Worm (Caenorhabditis elegans): Measurements from ENCODE around the gene fipr-20.
A peak's percentile ranks its signal among the peaks of the same experiment; 100 is the strongest.

Gene fipr-20

DNA sequence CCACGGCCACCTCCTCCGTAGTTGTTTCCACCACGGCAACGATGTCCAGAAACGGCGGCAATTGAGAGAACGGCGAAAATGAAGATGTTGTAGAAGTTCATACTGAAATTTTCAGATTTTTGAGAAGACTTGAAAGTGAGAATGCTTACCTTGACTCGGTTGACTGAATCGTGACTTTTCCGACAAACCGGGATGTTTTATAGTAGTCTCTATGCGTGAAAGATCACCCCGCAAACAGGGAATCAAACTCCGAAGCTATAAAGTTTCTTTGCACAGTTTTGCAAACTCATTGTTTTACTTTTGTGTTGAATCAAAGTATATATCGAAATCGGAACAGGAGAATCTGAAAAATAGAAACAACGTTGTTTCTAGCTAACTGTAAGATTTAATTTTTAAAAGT lies at the start of gene fipr-20:
Gene fipr-20, minus strand, starts transcription at position 101 of the 400 bp plus-strand sequence.
- TF ChIP-seq gmeb-1 (tag; optimal IDR thresholded peaks at IDR 0.05) (no peak), nhr-237 (tag; optimal IDR thresholded peaks at IDR 0.05) (no peak), lin-39 (tag; optimal IDR thresholded peaks at IDR 0.05) (no peak), sem-4 (tag; optimal IDR thresholded peaks at IDR 0.05) (no peak), egl-27 (tag; optimal IDR thresholded peaks at IDR 0.05) (no peak), ceh-82 (tag; optimal IDR thresholded peaks at IDR 0.05) (no peak), lsy-2 (tag; optimal IDR thresholded peaks at IDR 0.05) (no peak), nhr-25 (tag; optimal IDR thresholded peaks at IDR 0.05) (no peak), sma-3 (GFP tag; optimal IDR thresholded peaks at IDR 0.05) (no peak), unc-62 (GFP tag; optimal IDR thresholded peaks at IDR 0.05) (no peak), ZK546.5 (tag; optimal IDR thresholded peaks at IDR 0.05) (no peak)

DNA sequence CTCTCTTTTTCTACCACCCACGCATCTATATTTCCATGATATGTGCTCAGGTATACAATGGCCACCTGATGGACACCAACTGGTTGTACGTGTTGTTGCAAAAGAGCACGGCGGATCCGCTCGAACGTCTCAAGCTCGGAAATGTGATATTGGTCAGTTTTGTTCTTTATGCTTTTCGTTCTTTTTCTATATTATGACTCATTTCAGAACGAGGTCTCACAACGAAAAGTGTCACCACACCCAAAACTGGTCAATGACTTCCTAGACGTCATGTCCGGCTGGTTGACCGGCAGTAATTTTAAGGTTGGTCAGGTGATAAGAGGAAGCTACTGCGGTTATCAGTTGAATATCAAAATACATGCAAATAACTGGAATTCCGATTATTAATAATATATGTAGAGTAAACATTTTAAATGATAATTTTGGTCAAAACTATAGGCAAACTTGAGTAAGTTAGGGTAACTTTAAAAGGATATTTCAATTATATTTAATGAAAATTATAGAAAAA lies 46.0 kb upstream of the fipr-20 start, which contains the start of gene cls-1:
Gene cls-1, plus strand, starts transcription at position 51 of the 508 bp plus-strand sequence.
- peak; percentile 56 for TF ChIP-seq fos-1 (tag; optimal IDR thresholded peaks at IDR 0.05)
- TF ChIP-seq lsy-2 (tag; optimal IDR thresholded peaks at IDR 0.05): no peak

DNA sequence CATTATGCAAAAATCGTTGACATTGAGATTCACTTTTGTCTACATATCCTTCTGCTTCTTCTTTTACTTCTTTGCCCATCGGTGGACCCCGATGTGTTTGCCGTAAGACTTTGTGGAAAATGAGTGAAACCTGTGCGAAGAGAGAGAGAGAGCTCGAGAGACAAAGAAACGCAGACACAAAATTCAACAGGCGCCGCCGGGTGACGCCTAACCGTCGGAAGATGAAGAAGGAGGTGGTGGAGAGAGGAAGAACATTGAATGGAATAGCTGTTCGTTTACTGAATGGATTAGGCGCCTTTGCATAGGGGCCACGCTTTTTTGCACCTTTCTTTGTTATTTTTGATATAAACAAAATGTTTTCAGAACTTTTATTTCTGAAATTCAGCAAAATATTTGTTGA lies 44.8 kb upstream of the fipr-20 start:
- no peak for TF ChIP-seq gmeb-1 (tag; optimal IDR thresholded peaks at IDR 0.05)
- no peak for TF ChIP-seq elt-1 (tag; optimal IDR thresholded peaks at IDR 0.05)
- no peak for TF ChIP-seq sem-4 (tag; optimal IDR thresholded peaks at IDR 0.05)
- no peak for TF ChIP-seq blmp-1 (tag; optimal IDR thresholded peaks at IDR 0.05; ENCODE audit: insufficient read depth)
- TF ChIP-seq sma-9 (GFP tag; optimal IDR thresholded peaks at IDR 0.05): no peak
- no peak for TF ChIP-seq sma-9 (tag; optimal IDR thresholded peaks at IDR 0.05)
- no peak for TF ChIP-seq ztf-11 (tag; optimal IDR thresholded peaks at IDR 0.05)
- no peak for TF ChIP-seq nhr-77 (tag; optimal IDR thresholded peaks at IDR 0.05)
- TF ChIP-seq aly-2 (tag; optimal IDR thresholded peaks at IDR 0.05): no peak
- no peak for TF ChIP-seq mbf-1 (tag; optimal IDR thresholded peaks at IDR 0.05)
- no peak for TF ChIP-seq ceh-16 (tag; optimal IDR thresholded peaks at IDR 0.05)
- TF ChIP-seq snpc-4 (tag; optimal IDR thresholded peaks at IDR 0.05): no peak

DNA sequence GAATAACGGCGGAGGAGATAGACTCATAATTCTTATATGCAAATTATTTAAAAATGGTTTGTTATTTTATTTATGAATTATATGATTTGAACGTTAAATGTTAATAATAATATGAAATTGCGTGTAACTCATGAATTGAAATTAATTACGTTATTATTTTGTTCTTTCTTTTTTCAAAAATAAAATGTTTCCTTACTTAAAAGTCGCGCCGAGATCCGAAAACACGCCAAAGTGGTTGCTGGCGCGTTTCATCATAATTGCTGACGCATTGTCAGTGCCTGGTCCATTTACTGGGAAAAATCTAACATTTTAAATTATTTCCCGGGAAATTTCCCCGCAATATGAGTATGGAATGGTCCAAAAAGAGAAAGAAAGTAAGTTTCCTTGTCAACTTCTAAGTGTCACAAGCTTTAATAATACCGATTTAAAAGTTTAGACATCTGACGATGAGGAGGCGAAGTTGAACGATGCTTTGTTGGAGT lies 37.3 kb upstream of the fipr-20 start, which contains the start of the genes C07H6.9 and sap-140:
Gene C07H6.9, minus strand, starts transcription at position 51 of the 482 bp plus-strand sequence.
Gene sap-140, plus strand, starts transcription at position 318 of the 482 bp plus-strand sequence.
- no peak for TF ChIP-seq ZK546.5 (tag; optimal IDR thresholded peaks at IDR 0.05)
- TF ChIP-seq nhr-12 (tag; optimal IDR thresholded peaks at IDR 0.05): no peak
- TF ChIP-seq ztf-11 (tag; optimal IDR thresholded peaks at IDR 0.05): no peak
- no peak for TF ChIP-seq egl-27 (tag; optimal IDR thresholded peaks at IDR 0.05)
- peak; percentile 53 for TF ChIP-seq fos-1 (tag; optimal IDR thresholded peaks at IDR 0.05)
- no peak for TF ChIP-seq zag-1 (tag; optimal IDR thresholded peaks at IDR 0.05)
- TF ChIP-seq elt-3 (tag; optimal IDR thresholded peaks at IDR 0.05): no peak
- TF ChIP-seq lin-39 (tag; optimal IDR thresholded peaks at IDR 0.05): no peak
- no peak for TF ChIP-seq ceh-82 (tag; optimal IDR thresholded peaks at IDR 0.05)
- peak; percentile 93 for TF ChIP-seq C34F6.9 (tag; optimal IDR thresholded peaks at IDR 0.05)
- TF ChIP-seq gmeb-1 (tag; optimal IDR thresholded peaks at IDR 0.05): peak; percentile 92
- peak; percentile 83 for TF ChIP-seq unc-55 (GFP tag; optimal IDR thresholded peaks at IDR 0.05)
- peak; percentile 84 to 91 for TF ChIP-seq lsy-2 (tag; optimal IDR thresholded peaks at IDR 0.05)
- peak; percentile 63 for TF ChIP-seq nhr-21 (tag; optimal IDR thresholded peaks at IDR 0.05)
- no peak for TF ChIP-seq blmp-1 (tag; optimal IDR thresholded peaks at IDR 0.05; ENCODE audit: insufficient read depth)
- TF ChIP-seq F13H6.1 (tag; optimal IDR thresholded peaks at IDR 0.05): peak; percentile 77
- TF ChIP-seq ztf-4 (tag; optimal IDR thresholded peaks at IDR 0.05): peak; percentile 37
- no peak for TF ChIP-seq ztf-1 (GFP tag; conservative IDR thresholded peaks at IDR 0.05)
- TF ChIP-seq lin-11 (tag; optimal IDR thresholded peaks at IDR 0.05): peak; percentile 58
- TF ChIP-seq nhr-11 (tag; optimal IDR thresholded peaks at IDR 0.05): no peak
- no peak for TF ChIP-seq peb-1 (tag; optimal IDR thresholded peaks at IDR 0.05)
- no peak for TF ChIP-seq mbf-1 (tag; optimal IDR thresholded peaks at IDR 0.05)
- TF ChIP-seq mdl-1 (tag; optimal IDR thresholded peaks at IDR 0.05): peak in 1 of 2 experiments; percentile 4
- TF ChIP-seq nhr-237 (tag; optimal IDR thresholded peaks at IDR 0.05): no peak
- TF ChIP-seq alr-1 (tag; optimal IDR thresholded peaks at IDR 0.05): no peak
- TF ChIP-seq Y55F3AM.14 (GFP tag; optimal IDR thresholded peaks at IDR 0.05): no peak
- peak; percentile 8 for TF ChIP-seq R02D3.7 (tag; optimal IDR thresholded peaks at IDR 0.05)
- no peak for TF ChIP-seq unc-39 (tag; optimal IDR thresholded peaks at IDR 0.05)
- no peak for TF ChIP-seq aly-2 (tag; optimal IDR thresholded peaks at IDR 0.05)
- TF ChIP-seq elt-1 (tag; optimal IDR thresholded peaks at IDR 0.05): no peak
- TF ChIP-seq ama-1 (optimal IDR thresholded peaks at IDR 0.05): peak; percentile 50
- TF ChIP-seq dmd-4 (tag; optimal IDR thresholded peaks at IDR 0.05): no peak
- TF ChIP-seq sma-3 (GFP tag; optimal IDR thresholded peaks at IDR 0.05): peak; percentile 73
- TF ChIP-seq nhr-23 (tag; optimal IDR thresholded peaks at IDR 0.05): no peak
- no peak for TF ChIP-seq skn-1 (tag; optimal IDR thresholded peaks at IDR 0.05)
- peak; percentile 87 for TF ChIP-seq crh-2 (tag; optimal IDR thresholded peaks at IDR 0.05)
- TF ChIP-seq nhr-77 (tag; optimal IDR thresholded peaks at IDR 0.05): no peak
- peak; percentile 53 for TF ChIP-seq nhr-129 (tag; optimal IDR thresholded peaks at IDR 0.05)
- no peak for TF ChIP-seq unc-62 (GFP tag; optimal IDR thresholded peaks at IDR 0.05)
- TF ChIP-seq sma-9 (GFP tag; optimal IDR thresholded peaks at IDR 0.05): peak; percentile 82
- no peak for TF ChIP-seq sma-9 (tag; optimal IDR thresholded peaks at IDR 0.05)
- peak; percentile 54 for TF ChIP-seq snpc-4 (tag; optimal IDR thresholded peaks at IDR 0.05)
- TF ChIP-seq sem-4 (tag; optimal IDR thresholded peaks at IDR 0.05): peak; percentile 19
